Worm (Caenorhabditis elegans) whole organism, early embryonic: ENCODE results near the gene C38D4.10.

Experiments used
- F13C5.2 ChIP-seq: sonication (generic microtip); optimal IDR thresholded peaks from 2 replicates; lab custom pipeline; 2017; ENCODE audit warnings: mild to moderate bottlenecking, missing genetic modification characterization, inconsistent platforms, missing compliant biosample characterization
- ama-1 ChIP-seq: fragments of 150-350 bp; optimal IDR thresholded peaks from 2 replicates; lab custom pipeline; 2014
- ceh-36 ChIP-seq: sonication (generic microtip); optimal IDR thresholded peaks from 2 replicates; lab custom pipeline; 2016; ENCODE audit warnings: missing genetic modification characterization, inconsistent platforms, missing compliant biosample characterization
- ets-7 ChIP-seq: sonication (generic microtip); optimal IDR thresholded peaks from 2 replicates; lab custom pipeline; 2016; ENCODE audit warnings: missing genotype, missing genetic modification characterization, missing compliant biosample characterization
- flt-1 ChIP-seq: fragments of 200-800 bp; sonication (Bioruptor generic); IDR thresholded peaks from 2 replicates; pipeline ENCODE4 v1.3.6; 2022; ENCODE audit warnings: missing genetic modification characterization, missing compliant biosample characterization
- hmbx-1 ChIP-seq: sonication (generic microtip); optimal IDR thresholded peaks from 2 replicates; lab custom pipeline; 2016; ENCODE audit warnings: mild to moderate bottlenecking, missing genetic modification characterization, missing compliant biosample characterization
- hmg-4 ChIP-seq: fragments of 200-800 bp; sonication (Bioruptor generic); optimal IDR thresholded peaks from 2 replicates; lab custom pipeline; 2018; ENCODE audit warnings: mild to moderate bottlenecking, missing genetic modification characterization, missing compliant biosample characterization
- hnd-1 ChIP-seq: sonication (generic microtip); optimal IDR thresholded peaks from 2 replicates; lab custom pipeline; 2016; ENCODE audit warnings: missing genetic modification characterization, missing compliant biosample characterization
- scrt-1 ChIP-seq: fragments of 200-800 bp; sonication (Bioruptor generic); IDR thresholded peaks from 2 replicates; pipeline ENCODE4 v1.3.6; 2022; ENCODE audit warnings: missing genetic modification characterization, missing compliant biosample characterization
- sea-1 ChIP-seq: fragments of 200-800 bp; sonication (Bioruptor generic); conservative IDR thresholded peaks from 2 replicates; pipeline ENCODE4 v1.3.6; 2022; ENCODE audit warnings: missing genetic modification characterization, missing compliant biosample characterization
- tbx-37 ChIP-seq: fragments of 200-800 bp; sonication (Bioruptor generic); conservative IDR thresholded peaks from 2 replicates; pipeline ENCODE4 v1.3.6; 2022; ENCODE audit warnings: missing genetic modification reagents, missing genetic modification characterization, missing compliant biosample characterization
- tra-4 ChIP-seq: sonication (generic microtip); optimal IDR thresholded peaks from 2 replicates; lab custom pipeline; 2017; ENCODE audit warnings: missing genetic modification characterization, missing compliant biosample characterization

DNA sequence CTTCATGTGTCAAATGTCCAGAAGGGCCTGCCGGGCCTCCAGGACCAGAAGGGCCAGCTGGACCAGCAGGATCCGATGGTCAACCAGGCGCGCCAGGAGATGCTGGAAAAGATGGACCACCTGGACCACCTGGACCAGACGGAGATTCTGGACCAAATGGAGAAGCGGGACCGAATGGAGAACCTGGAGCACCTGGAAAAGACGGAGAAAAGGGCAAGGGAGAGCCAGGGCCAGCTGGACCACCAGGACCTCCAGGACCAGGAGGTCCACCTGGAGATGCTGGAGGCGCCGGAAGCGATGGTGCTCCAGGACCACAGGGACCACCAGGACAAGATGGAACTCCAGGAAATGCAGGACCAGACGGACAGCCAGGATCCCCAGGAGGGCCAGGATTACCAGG is 33.7 kb upstream of the C38D4.10 start:
- no peak for TF ChIP-seq F13C5.2 (tag; lab: Kevin White, UChicago)
- TF ChIP-seq ama-1 = no peak
- TF ChIP-seq hnd-1 (tag; lab: Kevin White, UChicago) = no peak
- TF ChIP-seq ets-7 = no peak
- no peak for TF ChIP-seq flt-1 (GFP tag; lab: Robert Waterston, UW)
- no peak for TF ChIP-seq tra-4
- TF ChIP-seq hmbx-1 (tag; lab: Kevin White, UChicago) = no peak
- no peak for TF ChIP-seq scrt-1 (GFP tag; lab: Robert Waterston, UW)
- TF ChIP-seq sea-1 (GFP tag; lab: Robert Waterston, UW) = no peak
- no peak for TF ChIP-seq hmg-4
- no peak for TF ChIP-seq tbx-37 (GFP tag; lab: Robert Waterston, UW)
- no peak for TF ChIP-seq ceh-36 (tag; lab: Kevin White, UChicago)
